Worm (Caenorhabditis elegans) whole organism, late embryonic: ENCODE measurements around the gene F44E5.1.

ENCODE experiments used
- F13H6.1 ChIP-seq: sonication (generic microtip); optimal IDR thresholded peaks from 2 replicates; lab custom pipeline; 2016; ENCODE audit warnings: missing genetic modification characterization, missing compliant biosample characterization
- T23F11.4 ChIP-seq: fragments of 200-800 bp; sonication (Bioruptor generic); optimal IDR thresholded peaks from 2 replicates; lab custom pipeline; 2018; ENCODE audit warnings: mild to moderate bottlenecking, missing genetic modification characterization, missing compliant biosample characterization
- ama-1 ChIP-seq: fragments of 150-350 bp; optimal IDR thresholded peaks from 2 replicates; lab custom pipeline; 2014
- ceh-2 ChIP-seq: sonication (generic microtip); optimal IDR thresholded peaks from 2 replicates; lab custom pipeline; 2016; ENCODE audit warnings: missing genotype, missing genetic modification characterization, missing compliant biosample characterization
- ceh-48 ChIP-seq: sonication (generic microtip); optimal IDR thresholded peaks from 2 replicates; lab custom pipeline; 2016; ENCODE audit warnings: missing genetic modification characterization, inconsistent platforms, missing compliant biosample characterization
- dmd-4 ChIP-seq: sonication (generic microtip); optimal IDR thresholded peaks from 2 replicates; lab custom pipeline; 2016; ENCODE audit warnings: borderline replicate concordance, missing genetic modification characterization, missing compliant biosample characterization
- fkh-10 ChIP-seq: fragments of 150-350 bp; optimal IDR thresholded peaks from 2 replicates; lab custom pipeline; 2014; ENCODE audit warnings: missing biosample characterization, missing genetic modification reagents, missing genetic modification characterization
- hlh-30 ChIP-seq: sonication (generic microtip); optimal IDR thresholded peaks from 2 replicates; lab custom pipeline; 2017; ENCODE audit warnings: antibody characterized with exemption, missing genetic modification characterization, missing compliant biosample characterization; ENCODE audit not compliant: insufficient read depth
- pha-2 ChIP-seq: sonication (generic microtip); optimal IDR thresholded peaks from 2 replicates; lab custom pipeline; 2017; ENCODE audit warnings: mild to moderate bottlenecking, missing genetic modification characterization, missing compliant biosample characterization
- sox-2 ChIP-seq: fragments of 200-800 bp; sonication (Bioruptor generic); IDR thresholded peaks from 2 replicates; pipeline ENCODE4 v1.3.6; 2022; ENCODE audit warnings: missing genetic modification reagents, missing genetic modification characterization, missing compliant biosample characterization
- unc-86 ChIP-seq: sonication (generic microtip); optimal IDR thresholded peaks from 2 replicates; lab custom pipeline; 2016; ENCODE audit warnings: missing genetic modification characterization, missing compliant biosample characterization

DNA sequence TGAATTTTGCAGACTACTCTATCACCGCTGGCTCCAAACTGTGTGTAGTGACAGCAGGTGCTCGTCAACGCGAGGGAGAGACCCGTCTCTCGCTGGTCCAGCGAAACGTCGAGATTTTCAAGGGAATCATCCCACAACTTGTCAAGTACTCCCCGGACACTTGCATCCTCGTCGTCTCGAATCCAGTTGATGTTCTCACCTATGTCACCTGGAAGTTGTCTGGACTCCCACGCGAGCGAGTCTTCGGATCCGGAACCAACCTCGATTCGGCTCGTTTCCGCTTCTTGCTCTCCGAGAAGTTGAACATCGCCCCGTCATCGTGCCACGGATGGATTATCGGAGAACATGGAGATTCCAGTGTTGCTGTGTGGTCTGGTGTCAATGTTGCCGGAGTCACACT lies 48.7 kb downstream of the F44E5.1 start:
- no peak for TF ChIP-seq hlh-30 (tag; lab: Kevin White, UChicago)
- TF ChIP-seq sox-2, result no peak
- TF ChIP-seq pha-2 (tag; lab: Kevin White, UChicago), result no peak
- TF ChIP-seq ceh-48 (tag; lab: Kevin White, UChicago), result no peak
- no peak for TF ChIP-seq ama-1 (lab: Kevin White, UChicago)
- no peak for TF ChIP-seq F13H6.1 (tag; lab: Kevin White, UChicago)
- TF ChIP-seq dmd-4, result no peak
- TF ChIP-seq ceh-2 (tag; lab: Kevin White, UChicago), result no peak
- TF ChIP-seq unc-86, result no peak
- TF ChIP-seq fkh-10, result no peak
- TF ChIP-seq T23F11.4 (GFP tag; lab: Kevin White, UChicago), result no peak
